Worm (Caenorhabditis elegans) whole organism, young adult: ENCODE measurements around the gene usp-33.
A peak's percentile ranks its signal among the peaks of the same experiment; 100 is the strongest.

Experiments
- B0019.2 ChIP-seq: fragments of 200-800 bp; sonication (Bioruptor generic); conservative IDR thresholded peaks from 2 replicates; pipeline ENCODE4 v1.3.6; 2022; ENCODE audit warnings: missing genetic modification reagents, missing genetic modification characterization, missing compliant biosample characterization
- D2030.7 ChIP-seq: fragments of 200-800 bp; sonication (Bioruptor generic); IDR thresholded peaks from 2 replicates; pipeline ENCODE4 v1.3.6; 2022; ENCODE audit warnings: missing genetic modification reagents, missing genetic modification characterization, missing compliant biosample characterization
- F10E7.11 ChIP-seq: sonication (generic microtip); optimal IDR thresholded peaks from 2 replicates; lab custom pipeline; 2017; ENCODE audit warnings: mild to moderate bottlenecking, missing genetic modification characterization, moderate library complexity, missing compliant biosample characterization
- F22D6.2 ChIP-seq: sonication (generic microtip); optimal IDR thresholded peaks from 2 replicates; lab custom pipeline; 2016; ENCODE audit warnings: mild to moderate bottlenecking, missing genetic modification characterization, missing compliant biosample characterization
- F23B12.7 ChIP-seq: sonication (generic microtip); optimal IDR thresholded peaks from 2 replicates; lab custom pipeline; 2017; ENCODE audit warnings: missing genetic modification characterization, mild to moderate bottlenecking, missing compliant biosample characterization, antibody characterized with exemption, moderate library complexity; ENCODE audit not compliant: insufficient read depth
- K11D2.4 ChIP-seq: fragments of 200-800 bp; sonication (Bioruptor generic); IDR thresholded peaks from 2 replicates; pipeline ENCODE4 v1.3.6; 2022; ENCODE audit warnings: missing genetic modification reagents, missing genetic modification characterization, missing compliant biosample characterization
- K12H6.12 ChIP-seq: fragments of 200-800 bp; sonication (Bioruptor generic); optimal IDR thresholded peaks from 2 replicates; lab custom pipeline; 2018; ENCODE audit warnings: mild to moderate bottlenecking, missing genetic modification characterization, missing compliant biosample characterization
- T07F8.4 ChIP-seq: sonication (generic microtip); optimal IDR thresholded peaks from 2 replicates; lab custom pipeline; 2016; ENCODE audit warnings: mild to moderate bottlenecking, missing genetic modification characterization, moderate library complexity, missing compliant biosample characterization
- T26A5.8 ChIP-seq: sonication (generic microtip); optimal IDR thresholded peaks from 2 replicates; lab custom pipeline; 2016; ENCODE audit warnings: missing genetic modification characterization, missing compliant biosample characterization
- Y79H2A.3 ChIP-seq: fragments of 200-800 bp; sonication (Bioruptor generic); conservative IDR thresholded peaks from 2 replicates; pipeline ENCODE4 v1.3.6; 2022; ENCODE audit warnings: missing genetic modification reagents, missing genetic modification characterization, missing compliant biosample characterization
- ZK185.1 ChIP-seq: sonication (generic microtip); optimal IDR thresholded peaks from 2 replicates; lab custom pipeline; 2016; ENCODE audit warnings: mild to moderate bottlenecking, missing genetic modification characterization, missing compliant biosample characterization; ENCODE audit not compliant: poor library complexity, severe bottlenecking
- athp-1 ChIP-seq: sonication (generic microtip); optimal IDR thresholded peaks from 2 replicates; lab custom pipeline; 2017; ENCODE audit warnings: mild to moderate bottlenecking, missing genetic modification characterization, missing compliant biosample characterization
- attf-5 ChIP-seq: fragments of 200-800 bp; sonication (Bioruptor generic); optimal IDR thresholded peaks from 2 replicates; lab custom pipeline; 2018; ENCODE audit warnings: mild to moderate bottlenecking, missing genetic modification characterization, missing compliant biosample characterization
- ccch-3 ChIP-seq: fragments of 200-800 bp; sonication (Bioruptor generic); optimal IDR thresholded peaks from 2 replicates; lab custom pipeline; 2018; ENCODE audit warnings: mild to moderate bottlenecking, missing genetic modification characterization, missing compliant biosample characterization
- ceh-91 ChIP-seq: fragments of 200-800 bp; sonication (Bioruptor generic); IDR thresholded peaks from 2 replicates; pipeline ENCODE4 v1.3.6; 2022; ENCODE audit warnings: missing genetic modification reagents, missing genetic modification characterization, missing compliant biosample characterization
- egl-44 ChIP-seq: fragments of 200-800 bp; sonication (Bioruptor generic); IDR thresholded peaks from 2 replicates; pipeline ENCODE4 v1.3.6; 2022; ENCODE audit warnings: missing genetic modification reagents, missing genetic modification characterization, missing compliant biosample characterization
- ekl-4 ChIP-seq: fragments of 200-800 bp; sonication (Bioruptor generic); IDR thresholded peaks from 2 replicates; pipeline ENCODE4 v1.3.6; 2022; ENCODE audit warnings: missing genetic modification reagents, missing genetic modification characterization, missing compliant biosample characterization
- him-1 ChIP-seq: sonication (generic microtip); optimal IDR thresholded peaks from 2 replicates; lab custom pipeline; 2016; ENCODE audit warnings: missing genotype, missing genetic modification reagents, missing genetic modification characterization, missing compliant biosample characterization
- hlh-12 ChIP-seq: sonication (generic microtip); optimal IDR thresholded peaks from 2 replicates; lab custom pipeline; 2016; ENCODE audit warnings: missing genetic modification characterization, missing compliant biosample characterization
- hmg-20 ChIP-seq: fragments of 200-800 bp; sonication (Bioruptor generic); IDR thresholded peaks from 2 replicates; pipeline ENCODE4 v1.3.6; 2022; ENCODE audit warnings: missing genetic modification reagents, missing genetic modification characterization, missing compliant biosample characterization
- hsf-1 ChIP-seq: fragments of 200-800 bp; sonication (Bioruptor generic); IDR thresholded peaks from 2 replicates; pipeline ENCODE4 v1.3.6; 2022; ENCODE audit warnings: missing genetic modification reagents, missing genetic modification characterization, missing compliant biosample characterization
- let-526 ChIP-seq: fragments of 200-800 bp; sonication (Bioruptor generic); IDR thresholded peaks from 2 replicates; pipeline ENCODE4 v1.3.6; 2022; ENCODE audit warnings: missing genetic modification reagents, missing genetic modification characterization, missing compliant biosample characterization
- lin-35 ChIP-seq, 3 experiments: fragments of 150-350 bp in 2 of 3; sonication (generic microtip) in 1 of 3; optimal IDR thresholded peaks; 2 replicates each; lab custom pipeline; 2014 to 2018; ENCODE audit warnings: missing biosample characterization in 3 of 3, missing genetic modification characterization in 3 of 3, missing genetic modification reagents in 3 of 3
- lin-40 ChIP-seq: sonication (generic microtip); optimal IDR thresholded peaks from 2 replicates; lab custom pipeline; 2016; ENCODE audit warnings: missing genetic modification characterization, mild to moderate bottlenecking, missing compliant biosample characterization, missing genotype, missing genetic modification reagents
- madf-3 ChIP-seq: fragments of 200-800 bp; sonication (Bioruptor generic); IDR thresholded peaks from 2 replicates; pipeline ENCODE4 v1.3.6; 2022; ENCODE audit warnings: missing genetic modification reagents, missing genetic modification characterization, missing compliant biosample characterization
- madf-6 ChIP-seq: fragments of 200-800 bp; sonication (Bioruptor generic); IDR thresholded peaks from 2 replicates; pipeline ENCODE4 v1.3.6; 2022; ENCODE audit warnings: missing genetic modification reagents, missing genetic modification characterization, missing compliant biosample characterization
- mcd-1 ChIP-seq: fragments of 200-800 bp; sonication (Bioruptor generic); IDR thresholded peaks from 2 replicates; pipeline ENCODE4 v1.3.6; 2022; ENCODE audit warnings: missing genetic modification reagents, missing genetic modification characterization, missing compliant biosample characterization
- mes-4 ChIP-seq: sonication (generic microtip); optimal IDR thresholded peaks from 2 replicates; lab custom pipeline; 2016; ENCODE audit warnings: missing genotype, missing genetic modification characterization, missing compliant biosample characterization
- nfyb-1 ChIP-seq: fragments of 200-800 bp; sonication (Bioruptor generic); IDR thresholded peaks from 2 replicates; pipeline ENCODE4 v1.3.6; 2022; ENCODE audit warnings: missing genetic modification reagents, missing genetic modification characterization, missing compliant biosample characterization
- nhr-90 ChIP-seq: sonication (generic microtip); optimal IDR thresholded peaks from 2 replicates; lab custom pipeline; 2016; ENCODE audit warnings: missing genotype, mild to moderate bottlenecking, missing genetic modification characterization, missing compliant biosample characterization
- rec-8 ChIP-seq, 2 experiments: sonication (generic microtip); optimal IDR thresholded peaks; 2 replicates each; lab custom pipeline; 2016; ENCODE audit warnings: mild to moderate bottlenecking in 2 of 2, missing genetic modification characterization in 2 of 2, missing genetic modification reagents in 2 of 2, missing genotype in 2 of 2, missing biosample characterization in 1 of 2, missing compliant biosample characterization in 1 of 2, moderate library complexity in 1 of 2
- snpc-4 ChIP-seq, 5 experiments: fragments of 150-350 bp in 1 of 5; sonication (generic microtip) in 4 of 5; optimal IDR thresholded peaks; 2 replicates each; lab custom pipeline; 2014 to 2018; ENCODE audit warnings: missing genetic modification characterization in 5 of 5, missing biosample characterization in 3 of 5, antibody characterized with exemption in 2 of 5, mild to moderate bottlenecking in 2 of 5, missing compliant biosample characterization in 2 of 5, missing genotype in 2 of 5, moderate library complexity in 2 of 5, missing genetic modification reagents in 1 of 5
- somi-1 ChIP-seq: fragments of 200-800 bp; sonication (Bioruptor generic); optimal IDR thresholded peaks from 2 replicates; lab custom pipeline; 2018; ENCODE audit warnings: mild to moderate bottlenecking, missing genetic modification characterization, missing compliant biosample characterization
- tlf-1 ChIP-seq: fragments of 200-800 bp; sonication (Bioruptor generic); optimal IDR thresholded peaks from 2 replicates; lab custom pipeline; 2018; ENCODE audit warnings: mild to moderate bottlenecking, missing genetic modification characterization, missing compliant biosample characterization
- xnd-1 ChIP-seq: sonication (generic microtip); optimal IDR thresholded peaks from 2 replicates; lab custom pipeline; 2016; ENCODE audit warnings: missing genotype, missing genetic modification reagents, missing genetic modification characterization, missing compliant biosample characterization
- zfh-2 ChIP-seq: fragments of 200-800 bp; sonication (Bioruptor generic); conservative IDR thresholded peaks from 2 replicates; pipeline ENCODE4 v1.3.6; 2022; ENCODE audit warnings: missing genetic modification reagents, missing genetic modification characterization, missing compliant biosample characterization
- ztf-18 ChIP-seq: sonication (generic microtip); optimal IDR thresholded peaks from 2 replicates; lab custom pipeline; 2016; ENCODE audit warnings: missing genotype, mild to moderate bottlenecking, missing genetic modification characterization, missing compliant biosample characterization
- ztf-26 ChIP-seq: sonication (generic microtip); optimal IDR thresholded peaks from 2 replicates; lab custom pipeline; 2017; ENCODE audit warnings: missing genetic modification characterization, missing compliant biosample characterization
- ztf-3 ChIP-seq: fragments of 200-800 bp; sonication (Bioruptor generic); optimal IDR thresholded peaks from 2 replicates; lab custom pipeline; 2018; ENCODE audit warnings: mild to moderate bottlenecking, missing genetic modification characterization, missing compliant biosample characterization

Gene usp-33

ce11 chrX:15559473-15559872 is 31.7 kb upstream of the usp-33 start:
- TF ChIP-seq snpc-4 (GFP tag; optimal IDR thresholded peaks at IDR 0.05; lab: Kevin White, UChicago) (no peak), snpc-4 (tag; optimal IDR thresholded peaks at IDR 0.05; lab: Kevin White, UChicago) (peak in 2 of 4 experiments; percentile 70 to 79), T26A5.8 (tag; lab: Kevin White, UChicago) (no peak), F22D6.2 (tag; lab: Kevin White, UChicago) (no peak), mcd-1 (GFP tag; lab: Robert Waterston, UW) (no peak)
- TF ChIP-seq, all 124 proteins: peak for 1

ce11 chrX:15564338-15564737 is 26.8 kb upstream of the usp-33 start:
- peak in 1 of 3 experiments; percentile 4 for TF ChIP-seq lin-35 (GFP tag; optimal IDR thresholded peaks at IDR 0.05; lab: Kevin White, UChicago)
- TF ChIP-seq ekl-4 = no peak
- TF ChIP-seq K11D2.4 (GFP tag; lab: Robert Waterston, UW) = 0 out of 2 replicates have a peak, but pooled peaks have one; percentile 28

ce11 chrX:15566640-15567039 is 24.5 kb upstream of the usp-33 start:
- TF ChIP-seq B0019.2 = no peak
- TF ChIP-seq zfh-2 (GFP tag; lab: Robert Waterston, UW) = peak; percentile 92
- TF ChIP-seq egl-44 (GFP tag; lab: Robert Waterston, UW) = no peak
- no peak for TF ChIP-seq mes-4 (tag; lab: Kevin White, UChicago)
- TF ChIP-seq madf-3 (GFP tag; lab: Robert Waterston, UW) = no peak
- TF ChIP-seq K11D2.4 (GFP tag; lab: Robert Waterston, UW) = 0 out of 2 replicates have a peak, but pooled peaks have one; percentile 18
- no peak for TF ChIP-seq hsf-1 (GFP tag; lab: Robert Waterston, UW)
- no peak for TF ChIP-seq xnd-1 (tag; lab: Kevin White, UChicago)
- no peak for TF ChIP-seq athp-1 (tag; lab: Kevin White, UChicago)
- no peak for TF ChIP-seq nfyb-1 (GFP tag; lab: Robert Waterston, UW)
- no peak for TF ChIP-seq D2030.7 (GFP tag; lab: Robert Waterston, UW)
- no peak for TF ChIP-seq ztf-26
- no peak for TF ChIP-seq nhr-90 (tag; lab: Kevin White, UChicago)
- no peak for TF ChIP-seq hlh-12 (tag; lab: Kevin White, UChicago)
- no peak for TF ChIP-seq ceh-91 (GFP tag; lab: Robert Waterston, UW)
- TF ChIP-seq ztf-3 (GFP tag; lab: Kevin White, UChicago) = no peak
- no peak for TF ChIP-seq tlf-1 (GFP tag; lab: Kevin White, UChicago)
- TF ChIP-seq ccch-3 (GFP tag; lab: Kevin White, UChicago) = no peak
- no peak for TF ChIP-seq ztf-18 (tag; lab: Kevin White, UChicago)
- no peak for TF ChIP-seq madf-6
- peak; percentile 34 for TF ChIP-seq K12H6.12 (tag; lab: Kevin White, UChicago)
- peak; percentile 8 for TF ChIP-seq lin-40 (tag; lab: Kevin White, UChicago)
- TF ChIP-seq T07F8.4 (tag; lab: Kevin White, UChicago) = no peak
- no peak for TF ChIP-seq F23B12.7 (tag; lab: Kevin White, UChicago)
- TF ChIP-seq let-526 (GFP tag; lab: Robert Waterston, UW) = no peak
- TF ChIP-seq F10E7.11 (tag; lab: Kevin White, UChicago) = no peak
- TF ChIP-seq ZK185.1 (tag; lab: Kevin White, UChicago) = no peak
- TF ChIP-seq Y79H2A.3 (GFP tag; lab: Robert Waterston, UW) = no peak
- no peak for TF ChIP-seq snpc-4 (GFP tag; optimal IDR thresholded peaks at IDR 0.05; lab: Kevin White, UChicago)
- no peak for TF ChIP-seq snpc-4 (tag; optimal IDR thresholded peaks at IDR 0.05; lab: Kevin White, UChicago)
- TF ChIP-seq attf-5 = peak; percentile 12
- no peak for TF ChIP-seq somi-1 (GFP tag; lab: Kevin White, UChicago)
- no peak for TF ChIP-seq rec-8 (tag; optimal IDR thresholded peaks at IDR 0.05; lab: Kevin White, UChicago)
- TF ChIP-seq hmg-20 = no peak
- TF ChIP-seq ekl-4 = no peak
- no peak for TF ChIP-seq him-1 (tag; lab: Kevin White, UChicago)
- TF ChIP-seq, all 124 proteins: peak for 5
